Worm (Caenorhabditis elegans) whole organism, dauer: Measurements from ENCODE around the gene ppk-3.

Experiments used
- unc-62 ChIP-seq: sonication (generic microtip); optimal IDR thresholded peaks from 2 replicates; lab custom pipeline; 2017; ENCODE audit warnings: missing biosample characterization, missing genetic modification reagents, missing genetic modification characterization

The ppk-3 gene

DNA sequence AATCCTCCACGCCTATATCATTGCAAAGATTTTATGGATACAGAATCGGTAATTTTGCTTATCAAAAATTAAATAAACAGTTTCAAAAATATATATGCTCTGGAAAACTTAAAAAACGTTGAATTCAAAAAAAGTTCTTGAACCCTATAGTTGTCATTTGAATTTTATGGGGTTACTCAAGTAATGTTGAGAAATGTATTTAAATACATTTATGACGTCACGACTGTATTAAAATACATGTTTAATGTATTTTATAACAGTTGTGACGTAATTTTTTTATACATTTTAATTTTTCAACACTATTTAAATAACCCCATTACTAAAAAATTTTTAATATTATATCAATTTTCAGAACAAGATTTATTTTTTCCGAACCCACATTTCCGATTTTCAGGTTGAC lies 20.7 kb upstream of the ppk-3 start:
- TF ChIP-seq unc-62 = no peak

DNA sequence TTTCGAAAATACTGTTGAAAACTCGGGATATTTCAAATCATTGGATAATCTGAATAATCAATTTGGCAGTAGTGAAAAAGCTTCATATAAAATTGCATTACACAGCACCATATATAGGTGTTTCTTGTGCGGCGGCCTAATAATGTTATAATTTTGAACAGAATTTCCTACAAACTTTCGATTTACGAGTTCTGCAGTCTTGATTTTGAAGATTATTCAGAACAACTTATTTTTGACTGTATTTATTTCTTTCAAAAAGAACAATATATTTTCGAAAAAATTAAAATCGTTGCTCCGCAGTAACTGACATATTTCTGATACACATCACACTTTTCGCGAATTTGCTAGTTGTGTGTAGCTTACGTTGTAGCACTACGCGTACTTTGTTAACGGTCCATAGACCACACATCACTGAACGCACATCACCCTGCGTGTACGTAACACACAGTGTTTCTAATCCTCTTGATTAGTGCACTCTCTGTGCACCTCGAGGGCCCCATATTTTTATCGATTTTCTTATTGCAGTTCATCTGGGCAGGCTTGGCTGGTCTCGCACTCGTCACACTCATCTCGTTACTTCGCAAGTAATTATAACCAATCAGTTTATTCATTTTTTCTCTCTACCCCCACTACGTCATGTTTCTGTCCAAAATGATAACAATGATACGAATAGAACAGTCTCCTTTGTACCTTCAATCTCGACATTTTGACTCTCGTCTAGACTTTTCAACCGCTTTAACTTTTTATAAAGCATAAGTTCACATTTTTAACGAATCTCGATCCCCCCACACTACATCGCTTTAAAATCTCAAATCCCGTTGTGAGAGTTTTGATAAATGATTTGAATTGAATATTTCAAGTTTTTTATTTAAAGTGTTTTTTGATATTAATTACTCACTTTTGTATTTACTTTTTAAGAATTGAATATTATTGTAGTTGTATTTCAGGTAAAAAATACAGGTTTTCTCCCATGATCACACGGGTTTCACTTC lies 15.4 kb upstream of the ppk-3 start, which contains the start of the genes F11C1.1 and vwa-8:
F11C1.1 (minus strand) TSS at position 51 of the 992 bp plus-strand sequence.
vwa-8 (plus strand) TSS at position 942 of the 992 bp plus-strand sequence.
- no peak for TF ChIP-seq unc-62

- no peak for TF ChIP-seq unc-62
These were observed 13.8 kb upstream of the ppk-3 start, which contains the start of gene F11C1.7 for ce11 chrX:12989205-12989604. F11C1.7 (plus strand) TSS chrX:12989344.

- no peak for TF ChIP-seq unc-62
These were observed 11.7 kb upstream of the ppk-3 start, which contains the start of gene mff-1 for ce11 chrX:12987119-12987518. mff-1 (minus strand) TSS chrX:12987219.

- TF ChIP-seq unc-62 = no peak
These were observed 7.3 kb upstream of the ppk-3 start for ce11 chrX:12982725-12983124.

- no peak for TF ChIP-seq unc-62
These were observed 5.9 kb upstream of the ppk-3 start, which contains the start of gene scav-4 for ce11 chrX:12981393-12981792. scav-4 (plus strand) TSS chrX:12981775.

DNA sequence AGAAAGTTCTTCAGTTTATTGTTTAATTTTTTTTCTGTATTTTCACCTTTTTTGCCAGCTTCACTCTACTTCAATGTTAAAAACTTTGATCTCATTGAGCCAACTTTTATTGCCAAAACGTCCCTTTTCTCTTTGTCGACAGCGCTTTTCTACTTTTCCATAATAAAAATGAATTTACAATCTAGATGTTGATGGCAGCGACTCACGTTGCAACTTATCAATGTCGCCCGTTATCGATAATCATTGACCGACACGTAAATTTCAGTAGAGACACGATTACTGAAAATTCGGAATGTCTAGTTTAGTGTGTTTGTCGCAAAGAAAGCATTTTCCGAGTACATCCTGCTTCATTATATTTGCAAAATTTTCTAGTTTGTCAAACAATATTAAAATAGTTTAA lies 4.3 kb upstream of the ppk-3 start:
- no peak for TF ChIP-seq unc-62

ce11 chrX:12978569-12978968 lies 3.1 kb upstream of the ppk-3 start:
- TF ChIP-seq unc-62 = no peak

DNA sequence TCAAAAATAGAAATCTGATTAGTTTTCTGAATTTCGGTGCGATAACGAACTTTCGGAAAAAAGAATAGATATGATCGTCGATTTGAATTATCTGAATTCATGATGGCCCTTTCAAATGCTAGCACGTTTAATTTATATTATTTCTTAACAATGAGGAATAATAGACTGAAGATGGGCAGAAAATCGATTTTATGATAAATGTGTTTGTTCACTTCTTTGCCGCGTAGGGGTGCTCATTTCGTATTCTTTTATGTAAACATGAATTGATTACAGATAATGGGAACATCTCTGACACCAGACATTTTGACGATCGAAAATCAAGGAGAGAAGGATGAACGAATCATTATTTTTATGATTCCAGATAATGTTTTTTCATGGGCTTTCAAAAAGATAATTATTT lies 2.0 kb upstream of the ppk-3 start, which contains the start of gene F11C1.9:
F11C1.9 (minus strand) TSS at position 101 of the 400 bp plus-strand sequence.
- no peak for TF ChIP-seq unc-62

ce11 chrX:12976774-12977173 lies 1.3 kb upstream of the ppk-3 start, which contains the start of the genes F11C1.4 and F11C1.10:
F11C1.4 (plus strand) TSS chrX:12977074.
F11C1.10 (plus strand) TSS chrX:12977082.
- TF ChIP-seq unc-62 = no peak

ce11 chrX:12965163-12965562 lies 10.3 kb downstream of the ppk-3 start, which contains the start of gene frpr-2:
frpr-2 (plus strand) TSS chrX:12965463.
- no peak for TF ChIP-seq unc-62

DNA sequence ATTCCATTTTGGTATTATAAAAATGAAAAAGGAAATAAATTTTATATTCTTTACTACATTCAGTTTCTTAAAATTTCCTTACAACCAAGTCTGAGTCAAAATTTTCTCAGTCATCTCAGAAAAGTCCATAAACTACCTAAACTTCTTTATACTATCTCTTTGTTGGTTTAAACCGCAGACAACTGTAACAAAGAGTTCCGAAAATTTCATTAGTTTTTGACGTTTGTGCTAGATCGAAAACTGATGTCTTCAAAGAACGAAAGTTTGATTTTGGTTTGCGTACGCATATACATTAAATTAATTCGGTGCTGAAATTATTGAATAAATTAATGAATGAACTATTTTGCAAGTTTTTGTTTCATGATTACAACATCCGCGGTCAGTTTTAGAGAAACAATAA lies 16.5 kb downstream of the ppk-3 start:
- TF ChIP-seq unc-62 = no peak

DNA sequence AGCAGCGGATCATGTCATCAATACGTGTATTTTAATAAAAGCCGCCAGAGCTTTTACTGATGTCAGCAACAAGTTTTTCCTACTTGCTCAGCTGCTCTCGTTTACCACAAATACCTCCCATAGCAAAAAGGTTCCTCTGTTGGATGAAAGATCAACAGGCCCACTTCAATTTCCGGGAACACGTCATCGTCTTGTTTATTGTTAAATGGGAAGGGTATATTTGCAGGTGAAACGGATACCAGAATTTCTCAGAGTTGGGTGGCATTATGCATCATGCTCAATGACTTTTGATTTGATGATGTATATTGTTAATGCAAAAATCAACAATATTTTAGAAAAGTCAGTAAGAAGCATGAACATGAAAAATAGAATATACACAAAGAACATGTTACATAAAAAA lies 24.3 kb downstream of the ppk-3 start:
- no peak for TF ChIP-seq unc-62

ce11 chrX:12946533-12946932 lies 28.9 kb downstream of the ppk-3 start, which contains the start of gene C05E7.3:
C05E7.3 (minus strand) TSS chrX:12946633.
- no peak for TF ChIP-seq unc-62

DNA sequence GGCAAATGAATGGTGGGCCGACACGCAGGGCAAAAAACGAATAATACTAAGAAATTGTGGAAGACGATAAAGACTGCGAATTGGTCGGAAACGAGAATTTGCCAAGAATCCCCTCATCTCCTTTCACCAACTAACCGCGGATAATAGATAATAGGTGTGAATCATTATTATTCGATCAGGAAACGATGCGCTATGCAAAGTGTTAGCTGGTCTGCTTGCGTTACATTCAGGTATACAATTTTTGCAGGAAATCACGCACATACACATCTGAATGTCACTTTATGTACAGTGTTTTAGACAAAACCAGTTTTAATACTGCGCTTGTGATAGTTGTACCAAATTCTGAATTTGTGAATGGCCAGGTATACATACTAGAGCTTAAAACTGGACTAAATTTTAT lies 30.8 kb downstream of the ppk-3 start:
- no peak for TF ChIP-seq unc-62

DNA sequence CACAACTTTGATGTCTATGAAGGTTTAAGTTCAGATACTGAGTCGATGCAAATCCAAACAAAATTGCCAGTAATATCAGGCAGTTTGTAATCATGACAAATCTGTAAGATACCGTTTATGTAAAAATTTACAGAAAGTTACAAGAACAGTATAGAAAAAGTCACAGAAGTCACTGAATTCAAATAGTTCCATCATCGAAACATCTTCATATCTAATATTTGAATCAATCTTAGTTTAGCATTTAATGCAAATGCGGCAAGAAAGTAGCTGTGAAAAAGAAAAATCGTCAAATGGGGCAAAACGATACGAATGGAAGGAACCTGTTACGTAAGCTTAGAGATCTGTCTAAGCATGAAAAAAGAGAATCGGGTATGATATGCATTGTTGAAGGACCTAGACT lies 32.3 kb downstream of the ppk-3 start, which contains the start of gene gmap-2:
gmap-2 (minus strand) TSS at position 101 of the 400 bp plus-strand sequence.
- TF ChIP-seq unc-62 = no peak

DNA sequence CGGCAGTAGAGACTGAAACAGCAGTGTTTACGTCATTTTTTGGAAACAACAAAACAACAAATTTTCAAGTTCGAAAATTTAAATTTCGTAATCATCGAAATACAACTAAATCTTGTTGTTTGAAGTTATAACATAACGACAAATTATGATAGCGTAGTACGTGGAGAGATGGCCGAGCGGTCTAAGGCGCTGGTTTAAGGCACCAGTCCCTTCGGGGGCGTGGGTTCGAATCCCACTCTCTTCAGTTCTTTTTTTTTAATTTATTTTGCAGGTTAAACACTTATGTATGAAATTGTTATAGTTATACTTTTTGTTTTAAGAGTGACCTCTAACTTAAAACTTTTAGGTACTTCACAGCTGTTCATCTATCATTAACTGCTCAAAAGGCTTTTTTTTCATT lies 33.1 kb downstream of the ppk-3 start:
- TF ChIP-seq unc-62 = no peak
